Worm (Caenorhabditis elegans): ENCODE results near the gene F28C10.1.

The F28C10.1 gene

DNA sequence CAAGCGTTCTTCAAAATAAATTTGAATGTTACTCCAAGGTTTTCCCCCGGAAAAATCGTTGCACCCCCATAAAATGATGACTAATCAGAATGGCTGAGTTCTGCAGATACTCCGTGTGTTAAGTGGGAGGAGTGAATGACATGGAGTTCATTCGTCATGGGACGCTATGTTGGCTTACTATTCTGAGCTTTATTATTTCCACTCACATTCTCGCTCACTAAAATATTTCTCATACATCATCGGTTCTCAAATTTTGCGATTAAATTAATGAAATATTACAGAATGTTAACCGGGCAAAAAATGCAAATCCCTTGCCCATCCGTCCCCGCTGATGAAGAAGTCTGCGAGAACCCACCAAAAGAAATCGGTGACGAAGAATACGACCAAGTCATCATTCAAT, at the start of gene F28C10.1:
TSS of gene F28C10.1 (plus strand) at position 301 of the 400 bp plus-strand sequence.
- no peak for TF ChIP-seq nhr-10 (tag; optimal IDR thresholded peaks at IDR 0.05)
- TF ChIP-seq crh-2 (tag; optimal IDR thresholded peaks at IDR 0.05) = no peak
- TF ChIP-seq mdl-1 (tag; optimal IDR thresholded peaks at IDR 0.05) = no peak
- TF ChIP-seq nhr-237 (tag; optimal IDR thresholded peaks at IDR 0.05) = no peak
- no peak for TF ChIP-seq Y55F3AM.14 (GFP tag; optimal IDR thresholded peaks at IDR 0.05)
- no peak for TF ChIP-seq lin-13 (GFP tag; optimal IDR thresholded peaks at IDR 0.05)
- TF ChIP-seq ztf-1 (GFP tag; conservative IDR thresholded peaks at IDR 0.05) = no peak
- TF ChIP-seq ztf-4 (tag; optimal IDR thresholded peaks at IDR 0.05) = no peak
- TF ChIP-seq egl-27 (tag; optimal IDR thresholded peaks at IDR 0.05) = no peak
- no peak for TF ChIP-seq dmd-4 (tag; optimal IDR thresholded peaks at IDR 0.05)
- no peak for TF ChIP-seq F13H6.1 (tag; optimal IDR thresholded peaks at IDR 0.05)
- TF ChIP-seq gmeb-1 (tag; optimal IDR thresholded peaks at IDR 0.05) = no peak
- no peak for TF ChIP-seq unc-39 (tag; optimal IDR thresholded peaks at IDR 0.05)
- TF ChIP-seq nhr-129 (tag; optimal IDR thresholded peaks at IDR 0.05) = no peak
- TF ChIP-seq nhr-21 (tag; optimal IDR thresholded peaks at IDR 0.05) = no peak
- no peak for TF ChIP-seq skn-1 (tag; optimal IDR thresholded peaks at IDR 0.05)
- TF ChIP-seq ztf-11 (tag; optimal IDR thresholded peaks at IDR 0.05) = no peak
- TF ChIP-seq ceh-82 (tag; optimal IDR thresholded peaks at IDR 0.05) = no peak

DNA sequence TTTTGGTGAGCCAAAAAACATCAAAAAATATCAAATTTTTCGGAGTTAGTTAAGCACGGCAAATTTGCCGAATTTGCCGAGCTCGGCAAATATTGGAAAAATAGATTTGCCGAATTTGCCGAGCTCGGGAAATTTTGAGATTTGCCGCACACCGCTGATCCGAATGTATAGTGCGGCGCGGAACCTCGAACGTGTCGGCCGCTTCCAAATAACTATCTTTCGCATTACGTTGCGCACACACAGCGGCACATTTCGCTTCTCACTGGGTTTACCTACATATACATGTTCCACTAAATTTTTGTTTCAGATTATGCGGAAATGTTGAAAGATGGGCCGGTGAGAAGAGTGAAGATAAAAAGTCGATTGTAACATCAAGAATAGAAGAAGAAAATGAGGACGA, 46.1 kb upstream of the F28C10.1 start:
- TF ChIP-seq crh-2 (tag; optimal IDR thresholded peaks at IDR 0.05) = no peak
- TF ChIP-seq dmd-4 (tag; optimal IDR thresholded peaks at IDR 0.05) = no peak
- no peak for TF ChIP-seq unc-62 (GFP tag; optimal IDR thresholded peaks at IDR 0.05)
- TF ChIP-seq sma-9 (GFP tag; optimal IDR thresholded peaks at IDR 0.05) = no peak
- TF ChIP-seq sma-9 (tag; optimal IDR thresholded peaks at IDR 0.05) = no peak
- no peak for TF ChIP-seq lin-13 (GFP tag; optimal IDR thresholded peaks at IDR 0.05)
- no peak for TF ChIP-seq fos-1 (tag; optimal IDR thresholded peaks at IDR 0.05)
- TF ChIP-seq zag-1 (tag; optimal IDR thresholded peaks at IDR 0.05) = no peak
- no peak for TF ChIP-seq ztf-11 (tag; optimal IDR thresholded peaks at IDR 0.05)
- no peak for TF ChIP-seq nhr-12 (tag; optimal IDR thresholded peaks at IDR 0.05)
- no peak for TF ChIP-seq peb-1 (tag; optimal IDR thresholded peaks at IDR 0.05)
- TF ChIP-seq ztf-4 (tag; optimal IDR thresholded peaks at IDR 0.05) = no peak
- TF ChIP-seq ceh-16 (tag; optimal IDR thresholded peaks at IDR 0.05) = no peak
- TF ChIP-seq C34F6.9 (tag; optimal IDR thresholded peaks at IDR 0.05) = no peak
- no peak for TF ChIP-seq ztf-1 (GFP tag; conservative IDR thresholded peaks at IDR 0.05)
- TF ChIP-seq lin-39 (tag; optimal IDR thresholded peaks at IDR 0.05) = no peak
- TF ChIP-seq mbf-1 (tag; optimal IDR thresholded peaks at IDR 0.05) = no peak
- no peak for TF ChIP-seq ceh-82 (tag; optimal IDR thresholded peaks at IDR 0.05)
- no peak for TF ChIP-seq nhr-23 (tag; optimal IDR thresholded peaks at IDR 0.05)
- no peak for TF ChIP-seq unc-39 (tag; optimal IDR thresholded peaks at IDR 0.05)

- TF ChIP-seq nhr-25 (tag; optimal IDR thresholded peaks at IDR 0.05) (peak; percentile 60), unc-62 (GFP tag; optimal IDR thresholded peaks at IDR 0.05) (no peak), nhr-77 (tag; optimal IDR thresholded peaks at IDR 0.05) (no peak), nhr-10 (tag; optimal IDR thresholded peaks at IDR 0.05) (no peak), nhr-6 (tag; optimal IDR thresholded peaks at IDR 0.05) (no peak), lin-11 (tag; optimal IDR thresholded peaks at IDR 0.05) (no peak), sem-4 (tag; optimal IDR thresholded peaks at IDR 0.05) (no peak), peb-1 (tag; optimal IDR thresholded peaks at IDR 0.05) (no peak), unc-55 (GFP tag; optimal IDR thresholded peaks at IDR 0.05) (no peak), crh-2 (tag; optimal IDR thresholded peaks at IDR 0.05) (no peak), nhr-237 (tag; optimal IDR thresholded peaks at IDR 0.05) (no peak), zag-1 (tag; optimal IDR thresholded peaks at IDR 0.05) (no peak), lsy-2 (tag; optimal IDR thresholded peaks at IDR 0.05) (peak in 1 of 2 experiments; percentile 30), elt-1 (tag; optimal IDR thresholded peaks at IDR 0.05) (no peak), Y55F3AM.14 (GFP tag; optimal IDR thresholded peaks at IDR 0.05) (no peak), snpc-4 (tag; optimal IDR thresholded peaks at IDR 0.05) (no peak), R02D3.7 (tag; optimal IDR thresholded peaks at IDR 0.05) (no peak), sma-3 (GFP tag; optimal IDR thresholded peaks at IDR 0.05) (peak; percentile 27), dmd-4 (tag; optimal IDR thresholded peaks at IDR 0.05) (no peak), lin-13 (GFP tag; optimal IDR thresholded peaks at IDR 0.05) (no peak), gmeb-1 (tag; optimal IDR thresholded peaks at IDR 0.05) (peak; percentile 11), C34F6.9 (tag; optimal IDR thresholded peaks at IDR 0.05) (no peak), ztf-1 (GFP tag; conservative IDR thresholded peaks at IDR 0.05) (no peak), ztf-11 (tag; optimal IDR thresholded peaks at IDR 0.05) (no peak), egl-27 (tag; optimal IDR thresholded peaks at IDR 0.05) (no peak), nhr-129 (tag; optimal IDR thresholded peaks at IDR 0.05) (no peak), blmp-1 (tag; optimal IDR thresholded peaks at IDR 0.05; ENCODE audit: insufficient read depth) (peak; percentile 7), unc-39 (tag; optimal IDR thresholded peaks at IDR 0.05) (no peak), ceh-16 (tag; optimal IDR thresholded peaks at IDR 0.05) (no peak), nhr-12 (tag; optimal IDR thresholded peaks at IDR 0.05) (no peak), lin-39 (tag; optimal IDR thresholded peaks at IDR 0.05) (no peak), nhr-23 (tag; optimal IDR thresholded peaks at IDR 0.05) (no peak), aly-2 (tag; optimal IDR thresholded peaks at IDR 0.05) (no peak), F13H6.1 (tag; optimal IDR thresholded peaks at IDR 0.05) (no peak), ZK546.5 (tag; optimal IDR thresholded peaks at IDR 0.05) (no peak), nhr-21 (tag; optimal IDR thresholded peaks at IDR 0.05) (peak; percentile 13), ceh-82 (tag; optimal IDR thresholded peaks at IDR 0.05) (no peak), elt-3 (tag; optimal IDR thresholded peaks at IDR 0.05) (no peak), mbf-1 (tag; optimal IDR thresholded peaks at IDR 0.05) (no peak), nhr-11 (tag; optimal IDR thresholded peaks at IDR 0.05) (no peak), ama-1 (optimal IDR thresholded peaks at IDR 0.05) (no peak), skn-1 (tag; optimal IDR thresholded peaks at IDR 0.05) (no peak)
These were observed 44.3 kb upstream of the F28C10.1 start for ce11 chrX:498640-499039.
